Worm (Caenorhabditis elegans): ENCODE measurements around the gene str-140.

ce11 chrV:8040247-8041084 lies 27.2 kb downstream of the str-140 start:
- TF ChIP-seq snpc-4 (tag; optimal IDR thresholded peaks at IDR 0.05) (no peak), egl-27 (tag; optimal IDR thresholded peaks at IDR 0.05) (peak; percentile 33), ztf-11 (tag; optimal IDR thresholded peaks at IDR 0.05) (no peak), ceh-16 (tag; optimal IDR thresholded peaks at IDR 0.05) (peak; percentile 64), nhr-12 (tag; optimal IDR thresholded peaks at IDR 0.05) (no peak), elt-3 (tag; optimal IDR thresholded peaks at IDR 0.05) (no peak), R02D3.7 (tag; optimal IDR thresholded peaks at IDR 0.05) (no peak), nhr-11 (tag; optimal IDR thresholded peaks at IDR 0.05) (no peak), sma-9 (GFP tag; optimal IDR thresholded peaks at IDR 0.05) (peak; percentile 79), sma-9 (tag; optimal IDR thresholded peaks at IDR 0.05) (no peak), nhr-23 (tag; optimal IDR thresholded peaks at IDR 0.05) (no peak), ama-1 (optimal IDR thresholded peaks at IDR 0.05) (peak; percentile 94), alr-1 (tag; optimal IDR thresholded peaks at IDR 0.05) (no peak)

Data from whole organism, L2 larva.